Worm (Caenorhabditis elegans) whole organism, L2 larva: ENCODE results near the gene clc-33.
A peak's percentile ranks its signal among the peaks of the same experiment; 100 is the strongest.

Experiments
- C34F6.9 ChIP-seq: fragments of 150-350 bp; optimal IDR thresholded peaks from 2 replicates; lab custom pipeline; 2014; ENCODE audit warnings: missing biosample characterization, missing genetic modification characterization
- R02D3.7 ChIP-seq: fragments of 150-350 bp; optimal IDR thresholded peaks from 2 replicates; lab custom pipeline; 2014; ENCODE audit warnings: missing biosample characterization, missing genetic modification characterization
- Y55F3AM.14 ChIP-seq: fragments of 200-800 bp; sonication (Bioruptor generic); optimal IDR thresholded peaks from 2 replicates; lab custom pipeline; 2018; ENCODE audit warnings: mild to moderate bottlenecking, missing genetic modification characterization, missing compliant biosample characterization
- ZK546.5 ChIP-seq: sonication (generic microtip); optimal IDR thresholded peaks from 2 replicates; lab custom pipeline; 2017; ENCODE audit warnings: missing biosample characterization, missing genetic modification characterization
- alr-1 ChIP-seq: fragments of 150-350 bp; optimal IDR thresholded peaks from 2 replicates; lab custom pipeline; 2014; ENCODE audit warnings: missing biosample characterization, missing genetic modification characterization
- aly-2 ChIP-seq: fragments of 150-350 bp; optimal IDR thresholded peaks from 2 replicates; lab custom pipeline; 2014; ENCODE audit warnings: missing biosample characterization, missing genetic modification characterization
- ama-1 ChIP-seq: fragments of 150-350 bp; optimal IDR thresholded peaks from 2 replicates; lab custom pipeline; 2018; ENCODE audit warnings: inconsistent platforms
- blmp-1 ChIP-seq: sonication (generic microtip); optimal IDR thresholded peaks from 2 replicates; lab custom pipeline; 2017; ENCODE audit warnings: missing genetic modification characterization, mild to moderate bottlenecking, missing compliant biosample characterization, antibody characterized with exemption, moderate library complexity; ENCODE audit not compliant: insufficient read depth
- ceh-16 ChIP-seq: fragments of 150-350 bp; optimal IDR thresholded peaks from 2 replicates; lab custom pipeline; 2014; ENCODE audit warnings: missing biosample characterization, missing genetic modification characterization
- ceh-82 ChIP-seq: fragments of 150-350 bp; optimal IDR thresholded peaks from 2 replicates; lab custom pipeline; 2014; ENCODE audit warnings: missing biosample characterization, missing genetic modification characterization
- crh-2 ChIP-seq: sonication (generic microtip); optimal IDR thresholded peaks from 2 replicates; lab custom pipeline; 2017; ENCODE audit warnings: missing biosample characterization, missing genetic modification characterization
- dmd-4 ChIP-seq: sonication (generic microtip); optimal IDR thresholded peaks from 2 replicates; lab custom pipeline; 2017; ENCODE audit warnings: missing biosample characterization, missing genetic modification characterization
- egl-27 ChIP-seq: sonication (generic microtip); optimal IDR thresholded peaks from 3 replicates; lab custom pipeline; 2017; ENCODE audit warnings: missing biosample characterization, missing genetic modification reagents, missing genetic modification characterization
- elt-1 ChIP-seq: fragments of 150-350 bp; optimal IDR thresholded peaks from 2 replicates; lab custom pipeline; 2014; ENCODE audit warnings: missing biosample characterization, missing genetic modification characterization
- elt-3 ChIP-seq: sonication (generic microtip); optimal IDR thresholded peaks from 2 replicates; lab custom pipeline; 2017; ENCODE audit warnings: missing biosample characterization, missing genetic modification characterization
- fos-1 ChIP-seq: fragments of 150-350 bp; optimal IDR thresholded peaks from 2 replicates; lab custom pipeline; 2014; ENCODE audit warnings: missing biosample characterization, missing genetic modification characterization
- gmeb-1 ChIP-seq: fragments of 150-350 bp; optimal IDR thresholded peaks from 2 replicates; lab custom pipeline; 2014; ENCODE audit warnings: missing biosample characterization, missing genetic modification characterization
- lin-11 ChIP-seq: fragments of 150-350 bp; sonication (generic microtip); optimal IDR thresholded peaks from 2 replicates; lab custom pipeline; 2014; ENCODE audit warnings: missing biosample characterization, missing genetic modification characterization, inconsistent platforms, mixed read lengths
- lin-13 ChIP-seq: fragments of 150-350 bp; optimal IDR thresholded peaks from 2 replicates; lab custom pipeline; 2014; ENCODE audit warnings: missing biosample characterization, missing genetic modification reagents, missing genetic modification characterization
- lin-39 ChIP-seq: fragments of 150-350 bp; optimal IDR thresholded peaks from 2 replicates; lab custom pipeline; 2014; ENCODE audit warnings: missing biosample characterization, missing genetic modification reagents, missing genetic modification characterization
- lsy-2 ChIP-seq, 2 experiments: fragments of 150-350 bp in 1 of 2; sonication (generic microtip) in 1 of 2; optimal IDR thresholded peaks; 2 replicates each; lab custom pipeline; 2014 to 2017; ENCODE audit warnings: missing biosample characterization in 2 of 2, missing genetic modification characterization in 2 of 2
- mab-5 ChIP-seq: fragments of 150-350 bp; optimal IDR thresholded peaks from 2 replicates; lab custom pipeline; 2014; ENCODE audit warnings: missing biosample characterization, missing genetic modification characterization
- mbf-1 ChIP-seq: sonication (generic microtip); optimal IDR thresholded peaks from 2 replicates; lab custom pipeline; 2017; ENCODE audit warnings: missing biosample characterization, missing genetic modification characterization
- mdl-1 ChIP-seq, 2 experiments: fragments of 150-350 bp in 1 of 2; sonication (generic microtip) in 1 of 2; optimal IDR thresholded peaks; 2 replicates each; lab custom pipeline; 2017; ENCODE audit warnings: missing biosample characterization in 2 of 2, missing genetic modification characterization in 2 of 2
- nhr-10 ChIP-seq: sonication (generic microtip); optimal IDR thresholded peaks from 2 replicates; lab custom pipeline; 2017; ENCODE audit warnings: missing biosample characterization, missing genetic modification characterization
- nhr-11 ChIP-seq: fragments of 150-350 bp; optimal IDR thresholded peaks from 2 replicates; lab custom pipeline; 2014; ENCODE audit warnings: missing biosample characterization, missing genetic modification characterization
- nhr-12 ChIP-seq: fragments of 150-350 bp; optimal IDR thresholded peaks from 2 replicates; lab custom pipeline; 2014; ENCODE audit warnings: missing biosample characterization, missing genetic modification characterization
- nhr-21 ChIP-seq: fragments of 150-350 bp; optimal IDR thresholded peaks from 2 replicates; lab custom pipeline; 2014; ENCODE audit warnings: missing biosample characterization, missing genetic modification characterization
- nhr-23 ChIP-seq: fragments of 150-350 bp; optimal IDR thresholded peaks from 2 replicates; lab custom pipeline; 2014; ENCODE audit warnings: missing biosample characterization, missing genetic modification reagents, missing genetic modification characterization
- nhr-237 ChIP-seq: fragments of 150-350 bp; optimal IDR thresholded peaks from 2 replicates; lab custom pipeline; 2014; ENCODE audit warnings: missing biosample characterization, missing genetic modification characterization
- nhr-25 ChIP-seq: fragments of 150-350 bp; sonication (generic microtip); optimal IDR thresholded peaks from 3 replicates; lab custom pipeline; 2014; ENCODE audit warnings: missing biosample characterization, missing genetic modification characterization
- nhr-6 ChIP-seq: fragments of 150-350 bp; optimal IDR thresholded peaks from 2 replicates; lab custom pipeline; 2014; ENCODE audit warnings: missing biosample characterization, missing genetic modification characterization
- nhr-77 ChIP-seq: fragments of 150-350 bp; optimal IDR thresholded peaks from 2 replicates; lab custom pipeline; 2014; ENCODE audit warnings: missing biosample characterization, missing genetic modification characterization
- peb-1 ChIP-seq: fragments of 150-350 bp; optimal IDR thresholded peaks from 2 replicates; lab custom pipeline; 2014; ENCODE audit warnings: missing biosample characterization, missing genetic modification characterization
- sem-4 ChIP-seq: fragments of 150-350 bp; optimal IDR thresholded peaks from 2 replicates; lab custom pipeline; 2014; ENCODE audit warnings: missing biosample characterization, missing genetic modification reagents, missing genetic modification characterization
- skn-1 ChIP-seq: sonication (generic microtip); optimal IDR thresholded peaks from 2 replicates; lab custom pipeline; 2017; ENCODE audit warnings: missing biosample characterization, missing genetic modification characterization
- sma-3 ChIP-seq: sonication (generic microtip); optimal IDR thresholded peaks from 2 replicates; lab custom pipeline; 2016; ENCODE audit warnings: missing genetic modification reagents, missing genetic modification characterization, missing compliant biosample characterization
- sma-9 ChIP-seq, 2 experiments: fragments of 150-350 bp in 1 of 2; sonication (generic microtip) in 1 of 2; optimal IDR thresholded peaks; 2 replicates each; lab custom pipeline; 2014 to 2016; ENCODE audit warnings: missing genetic modification characterization in 2 of 2, mild to moderate bottlenecking in 1 of 2, missing biosample characterization in 1 of 2, missing compliant biosample characterization in 1 of 2, missing genetic modification reagents in 1 of 2, moderate library complexity in 1 of 2
- snpc-4 ChIP-seq: fragments of 150-350 bp; optimal IDR thresholded peaks from 2 replicates; lab custom pipeline; 2014; ENCODE audit warnings: missing biosample characterization, missing genetic modification characterization
- unc-39 ChIP-seq: fragments of 150-350 bp; optimal IDR thresholded peaks from 2 replicates; lab custom pipeline; 2014; ENCODE audit warnings: missing biosample characterization, missing genetic modification characterization
- unc-55 ChIP-seq: fragments of 150-350 bp; sonication (generic microtip); optimal IDR thresholded peaks from 3 replicates; lab custom pipeline; 2014; ENCODE audit warnings: missing biosample characterization, missing genetic modification reagents, missing genetic modification characterization
- unc-62 ChIP-seq: fragments of 150-350 bp; optimal IDR thresholded peaks from 2 replicates; lab custom pipeline; 2014; ENCODE audit warnings: missing biosample characterization, missing genetic modification reagents, missing genetic modification characterization
- zag-1 ChIP-seq: fragments of 150-350 bp; optimal IDR thresholded peaks from 2 replicates; lab custom pipeline; 2014; ENCODE audit warnings: missing biosample characterization, missing genetic modification characterization
- ztf-1 ChIP-seq: fragments of 200-800 bp; sonication (Bioruptor generic); conservative IDR thresholded peaks from 2 replicates; pipeline ENCODE4 v1.3.6; 2022; ENCODE audit warnings: missing genetic modification characterization, missing compliant biosample characterization
- ztf-11 ChIP-seq: sonication (generic microtip); optimal IDR thresholded peaks from 2 replicates; lab custom pipeline; 2017; ENCODE audit warnings: missing biosample characterization, missing genetic modification characterization
- ztf-4 ChIP-seq: fragments of 150-350 bp; optimal IDR thresholded peaks from 2 replicates; lab custom pipeline; 2014; ENCODE audit warnings: missing biosample characterization, missing genetic modification characterization

The clc-33 gene

ce11 chrII:868240-868864, 28.1 kb downstream of the clc-33 start, which contains the start of gene fbxc-51:
Gene fbxc-51 (plus strand): TSS chrII:868814.
- TF ChIP-seq egl-27 (tag; lab: Kevin White, UChicago) (no peak), unc-39 (no peak), fos-1 (tag; lab: Kevin White, UChicago) (no peak), crh-2 (no peak), peb-1 (no peak), ztf-11 (tag; lab: Kevin White, UChicago) (no peak), nhr-6 (tag; lab: Kevin White, UChicago) (no peak), alr-1 (tag; lab: Kevin White, UChicago) (no peak), lin-39 (tag; lab: Kevin White, UChicago) (no peak), nhr-237 (no peak), sem-4 (no peak)

- TF ChIP-seq nhr-6 (tag; lab: Kevin White, UChicago): no peak
- no peak for TF ChIP-seq alr-1 (tag; lab: Kevin White, UChicago)
- no peak for TF ChIP-seq blmp-1 (tag; lab: Kevin White, UChicago)
- no peak for TF ChIP-seq ztf-11 (tag; lab: Kevin White, UChicago)
- no peak for TF ChIP-seq lsy-2 (tag; optimal IDR thresholded peaks at IDR 0.05; lab: Kevin White, UChicago)
- TF ChIP-seq nhr-23 (tag; lab: Kevin White, UChicago): no peak
- no peak for TF ChIP-seq nhr-12
- no peak for TF ChIP-seq mab-5 (tag; lab: Kevin White, UChicago)
Measured at ce11 chrII:869316-869715, 29.1 kb downstream of the clc-33 start.

ce11 chrII:872993-873787, 33.0 kb downstream of the clc-33 start, which contains the start of gene alg-2:
Gene alg-2 (plus strand): TSS chrII:873212.
- TF ChIP-seq ceh-16 (tag; lab: Kevin White, UChicago) (no peak), nhr-77 (no peak), mab-5 (tag; lab: Kevin White, UChicago) (peak; percentile 36), gmeb-1 (tag; lab: Kevin White, UChicago) (peak; percentile 31), R02D3.7 (tag; lab: Kevin White, UChicago) (no peak), unc-55 (GFP tag; lab: Kevin White, UChicago) (peak; percentile 67), aly-2 (tag; lab: Kevin White, UChicago) (no peak), alr-1 (tag; lab: Kevin White, UChicago) (no peak), unc-62 (GFP tag; lab: Kevin White, UChicago) (no peak), nhr-23 (tag; lab: Kevin White, UChicago) (no peak), elt-1 (tag; lab: Kevin White, UChicago) (no peak), blmp-1 (tag; lab: Kevin White, UChicago) (no peak), sma-3 (GFP tag; lab: Kevin White, UChicago) (no peak), sma-9 (GFP tag; optimal IDR thresholded peaks at IDR 0.05; lab: Kevin White, UChicago) (peak; percentile 6), sma-9 (tag; optimal IDR thresholded peaks at IDR 0.05; lab: Kevin White, UChicago) (no peak), ZK546.5 (tag; lab: Kevin White, UChicago) (no peak), crh-2 (peak; percentile 44), lin-39 (tag; lab: Kevin White, UChicago) (no peak), peb-1 (no peak), ztf-4 (tag; lab: Kevin White, UChicago) (no peak), mdl-1 (tag; optimal IDR thresholded peaks at IDR 0.05; lab: Kevin White, UChicago) (no peak), elt-3 (tag; lab: Kevin White, UChicago) (no peak), ama-1 (lab: Kevin White, UChicago) (no peak), lin-13 (peak; percentile 31), ztf-1 (GFP tag; lab: Robert Waterston, UW) (no peak), nhr-10 (tag; lab: Kevin White, UChicago) (no peak), nhr-6 (tag; lab: Kevin White, UChicago) (no peak), C34F6.9 (tag; lab: Kevin White, UChicago) (peak; percentile 52), skn-1 (tag; lab: Kevin White, UChicago) (no peak), dmd-4 (no peak), sem-4 (peak; percentile 15), ztf-11 (tag; lab: Kevin White, UChicago) (no peak), nhr-11 (tag; lab: Kevin White, UChicago) (no peak), lsy-2 (tag; optimal IDR thresholded peaks at IDR 0.05; lab: Kevin White, UChicago) (peak in 1 of 2 experiments; percentile 67), ceh-82 (no peak), nhr-12 (no peak), mbf-1 (tag; lab: Kevin White, UChicago) (no peak), snpc-4 (tag; lab: Kevin White, UChicago) (no peak), nhr-25 (no peak), zag-1 (tag; lab: Kevin White, UChicago) (peak; percentile 31), nhr-237 (no peak), Y55F3AM.14 (GFP tag; lab: Kevin White, UChicago) (no peak), nhr-21 (tag; lab: Kevin White, UChicago) (no peak), lin-11 (no peak)
